Fruit fly (Drosophila melanogaster) S2 (cell line): ENCODE data around the gene Bili.

Source experiments
- CG8478 ChIP-seq: fragments of >200 bp; optimal IDR thresholded peaks from 2 replicates; lab custom pipeline; 2018
- CTCF ChIP-seq, 2 experiments: fragments of >200 bp; optimal IDR thresholded peaks; 2 replicates each; lab custom pipeline; 2018

DNA sequence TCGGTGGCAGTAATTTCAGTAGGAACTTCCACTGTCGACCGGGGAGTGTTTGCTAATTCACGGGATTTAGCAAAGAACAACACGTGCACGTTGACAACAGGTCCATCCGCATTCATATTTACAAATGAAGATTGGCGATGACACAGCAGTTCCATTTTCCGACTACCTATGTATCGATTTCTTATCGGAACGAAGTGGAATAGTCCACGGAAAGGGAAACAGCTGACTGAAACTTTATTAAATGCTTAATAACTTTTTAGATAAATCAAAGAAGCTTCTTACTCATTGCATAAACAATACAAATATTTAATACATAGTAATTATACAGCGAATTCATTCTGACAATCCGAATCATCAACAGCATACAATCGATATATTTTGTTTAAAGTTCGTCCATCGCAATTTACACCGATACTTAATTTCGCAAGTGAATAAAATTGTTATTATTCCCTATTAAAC is 3.8 kb upstream of the Bili start, which contains the start of the genes Mocs2A, Mocs2B and Clbn:
- TF ChIP-seq CG8478 (lab: Kevin White, UChicago) (no peak), CTCF (optimal IDR thresholded peaks at IDR 0.05; lab: Kevin White, UChicago) (no peak)
